Worm (Caenorhabditis elegans): Measurements from ENCODE around the gene phat-3.

The phat-3 gene

DNA sequence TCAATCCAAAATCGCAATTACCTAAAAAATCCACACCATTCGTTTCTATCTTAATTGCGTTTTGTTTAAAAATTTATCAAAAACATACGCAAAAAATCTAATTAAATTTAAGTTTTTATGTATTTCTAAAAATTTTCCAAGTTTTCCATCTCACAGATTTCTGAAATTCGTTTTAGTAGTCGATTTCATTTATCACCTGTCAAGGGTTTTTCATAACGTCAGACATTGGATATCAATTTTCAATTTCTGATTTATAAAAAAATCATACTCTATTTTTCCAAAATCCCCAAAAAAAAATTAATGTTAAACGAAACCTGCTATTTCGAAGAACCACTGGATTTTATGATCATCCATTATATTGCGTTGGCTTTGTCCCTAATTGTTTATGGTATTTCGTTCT, 33.6 kb upstream of the phat-3 start, which contains the start of gene srh-4:
Gene srh-4 (plus strand): TSS at position 301 of the 400 bp plus-strand sequence.
- no peak for TF ChIP-seq hmg-4 (GFP tag; optimal IDR thresholded peaks at IDR 0.05)
- no peak for TF ChIP-seq ceh-36 (tag; optimal IDR thresholded peaks at IDR 0.05)
- no peak for TF ChIP-seq hmbx-1 (tag; optimal IDR thresholded peaks at IDR 0.05)
- TF ChIP-seq scrt-1 (GFP tag; IDR thresholded peaks at IDR 0.05), result no peak

DNA sequence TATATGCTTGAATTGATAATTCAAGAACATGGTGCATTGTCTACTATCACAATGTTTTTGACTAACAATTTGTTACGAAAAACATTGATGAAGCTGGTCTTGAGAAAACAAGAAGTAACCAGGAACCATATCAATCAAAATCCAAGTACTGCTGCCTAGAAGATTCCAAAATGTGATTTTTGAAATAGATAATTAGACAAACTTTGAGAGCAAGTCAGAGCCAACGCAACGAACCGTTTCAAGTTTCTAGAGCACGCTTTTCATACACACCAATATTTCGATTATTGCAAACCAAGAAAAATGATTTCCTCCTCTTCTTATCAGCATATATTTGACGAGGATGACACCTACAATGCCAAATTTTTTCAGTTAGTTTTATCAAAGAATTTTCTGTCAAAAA, 27.0 kb upstream of the phat-3 start, which contains the start of gene srw-89:
Gene srw-89 (plus strand): TSS at position 301 of the 400 bp plus-strand sequence.
- TF ChIP-seq hmbx-1 (tag; optimal IDR thresholded peaks at IDR 0.05), result no peak
- no peak for TF ChIP-seq scrt-1 (GFP tag; IDR thresholded peaks at IDR 0.05)
- TF ChIP-seq hnd-1 (tag; optimal IDR thresholded peaks at IDR 0.05), result no peak
- TF ChIP-seq tra-4 (tag; optimal IDR thresholded peaks at IDR 0.05), result no peak
- TF ChIP-seq tbx-11 (GFP tag; IDR thresholded peaks at IDR 0.05), result no peak
- TF ChIP-seq ets-7 (tag; optimal IDR thresholded peaks at IDR 0.05), result no peak

ce11 chrV:4018591-4018990, 25.1 kb upstream of the phat-3 start:
- no peak for TF ChIP-seq ceh-36 (tag; optimal IDR thresholded peaks at IDR 0.05)
- TF ChIP-seq aly-1 (tag; optimal IDR thresholded peaks at IDR 0.05), result no peak
- TF ChIP-seq scrt-1 (GFP tag; IDR thresholded peaks at IDR 0.05), result no peak
- TF ChIP-seq hmbx-1 (tag; optimal IDR thresholded peaks at IDR 0.05), result no peak
- TF ChIP-seq tra-4 (tag; optimal IDR thresholded peaks at IDR 0.05), result no peak
- TF ChIP-seq hnd-1 (tag; optimal IDR thresholded peaks at IDR 0.05), result no peak
- TF ChIP-seq ceh-13 (GFP tag; optimal IDR thresholded peaks at IDR 0.05), result no peak
- no peak for TF ChIP-seq flt-1 (GFP tag; IDR thresholded peaks at IDR 0.05)
- no peak for TF ChIP-seq hmg-4 (GFP tag; optimal IDR thresholded peaks at IDR 0.05)
- TF ChIP-seq ama-1 (optimal IDR thresholded peaks at IDR 0.05), result no peak
- no peak for TF ChIP-seq F13C5.2 (tag; optimal IDR thresholded peaks at IDR 0.05)
- no peak for TF ChIP-seq pes-1 (GFP tag; IDR thresholded peaks at IDR 0.05)
- TF ChIP-seq sea-1 (GFP tag; conservative IDR thresholded peaks at IDR 0.05), result no peak
- TF ChIP-seq tbx-11 (GFP tag; IDR thresholded peaks at IDR 0.05), result no peak

ce11 chrV:4019188-4019587, 24.5 kb upstream of the phat-3 start, which contains the start of gene K09D9.3:
Gene K09D9.3, plus strand, starts transcription at chrV:4019488.
- TF ChIP-seq pes-1 (GFP tag; IDR thresholded peaks at IDR 0.05) (no peak), ets-7 (tag; optimal IDR thresholded peaks at IDR 0.05) (no peak), tra-4 (tag; optimal IDR thresholded peaks at IDR 0.05) (no peak), F13C5.2 (tag; optimal IDR thresholded peaks at IDR 0.05) (no peak), ceh-36 (tag; optimal IDR thresholded peaks at IDR 0.05) (no peak), flt-1 (GFP tag; IDR thresholded peaks at IDR 0.05) (no peak), B0310.2 (tag; optimal IDR thresholded peaks at IDR 0.05) (no peak), scrt-1 (GFP tag; IDR thresholded peaks at IDR 0.05) (no peak), tbx-37 (GFP tag; conservative IDR thresholded peaks at IDR 0.05) (no peak), tbx-11 (GFP tag; IDR thresholded peaks at IDR 0.05) (no peak), hmbx-1 (tag; optimal IDR thresholded peaks at IDR 0.05) (no peak), sea-1 (GFP tag; conservative IDR thresholded peaks at IDR 0.05) (no peak), hnd-1 (tag; optimal IDR thresholded peaks at IDR 0.05) (no peak), aly-1 (tag; optimal IDR thresholded peaks at IDR 0.05) (no peak), hmg-4 (GFP tag; optimal IDR thresholded peaks at IDR 0.05) (no peak), ceh-13 (GFP tag; optimal IDR thresholded peaks at IDR 0.05) (no peak), ama-1 (optimal IDR thresholded peaks at IDR 0.05) (no peak)

ce11 chrV:4021776-4022175, 22.0 kb upstream of the phat-3 start, which contains the start of gene K09D9.14:
Gene K09D9.14, minus strand, starts transcription at chrV:4021876.
- TF ChIP-seq tra-4 (tag; optimal IDR thresholded peaks at IDR 0.05), result no peak
- no peak for TF ChIP-seq sea-1 (GFP tag; conservative IDR thresholded peaks at IDR 0.05)
- TF ChIP-seq ama-1 (optimal IDR thresholded peaks at IDR 0.05), result no peak
- TF ChIP-seq aly-1 (tag; optimal IDR thresholded peaks at IDR 0.05), result no peak
- no peak for TF ChIP-seq hmbx-1 (tag; optimal IDR thresholded peaks at IDR 0.05)
- no peak for TF ChIP-seq F13C5.2 (tag; optimal IDR thresholded peaks at IDR 0.05)
- no peak for TF ChIP-seq pes-1 (GFP tag; IDR thresholded peaks at IDR 0.05)

- no peak for TF ChIP-seq hmg-4 (GFP tag; optimal IDR thresholded peaks at IDR 0.05)
These were observed 21.4 kb upstream of the phat-3 start, which contains the start of gene cyp-35A3 for ce11 chrV:4022309-4022708. Gene cyp-35A3, plus strand, starts transcription at chrV:4022609.

ce11 chrV:4024777-4025176, 19.0 kb upstream of the phat-3 start, which contains the start of gene K09D9.1:
Gene K09D9.1, plus strand, starts transcription at chrV:4025047.
- TF ChIP-seq aly-1 (tag; optimal IDR thresholded peaks at IDR 0.05) (no peak), hmbx-1 (tag; optimal IDR thresholded peaks at IDR 0.05) (no peak), ets-7 (tag; optimal IDR thresholded peaks at IDR 0.05) (no peak), tra-4 (tag; optimal IDR thresholded peaks at IDR 0.05) (no peak), hnd-1 (tag; optimal IDR thresholded peaks at IDR 0.05) (no peak), sea-1 (GFP tag; conservative IDR thresholded peaks at IDR 0.05) (no peak), ceh-36 (tag; optimal IDR thresholded peaks at IDR 0.05) (no peak), scrt-1 (GFP tag; IDR thresholded peaks at IDR 0.05) (no peak), ama-1 (optimal IDR thresholded peaks at IDR 0.05) (no peak)

DNA sequence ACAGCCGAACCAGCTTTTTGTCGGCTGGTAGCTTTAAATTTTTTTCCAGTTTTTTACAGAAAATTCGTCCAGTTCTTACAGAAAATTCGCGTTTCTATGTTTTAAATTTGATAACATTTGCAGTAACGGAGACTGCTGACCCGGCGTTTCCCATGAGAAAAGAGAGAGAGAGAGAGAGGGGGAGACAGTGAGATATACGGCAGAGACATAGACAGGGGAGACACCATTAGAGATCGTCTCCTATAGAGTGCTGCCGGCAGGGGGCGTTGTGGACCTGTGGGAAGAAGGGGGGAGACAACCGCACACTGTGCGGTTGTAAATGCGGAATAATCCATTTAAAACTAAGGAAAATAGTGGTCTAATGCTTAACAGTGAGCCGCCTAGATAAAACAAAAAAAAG, 14.1 kb upstream of the phat-3 start:
- TF ChIP-seq scrt-1 (GFP tag; IDR thresholded peaks at IDR 0.05) (no peak), flt-1 (GFP tag; IDR thresholded peaks at IDR 0.05) (0 out of 2 replicates have a peak, but pooled peaks have one; percentile 23)

- no peak for TF ChIP-seq B0310.2 (tag; optimal IDR thresholded peaks at IDR 0.05)
- no peak for TF ChIP-seq hnd-1 (tag; optimal IDR thresholded peaks at IDR 0.05)
- no peak for TF ChIP-seq pes-1 (GFP tag; IDR thresholded peaks at IDR 0.05)
- no peak for TF ChIP-seq sea-1 (GFP tag; conservative IDR thresholded peaks at IDR 0.05)
These were observed 12.4 kb upstream of the phat-3 start, which contains the start of gene cyp-35A4 for ce11 chrV:4031319-4031718. Gene cyp-35A4, plus strand, starts transcription at chrV:4031619.
